Worm (Caenorhabditis elegans): ENCODE measurements around the gene F13H10.6.

F13H10.6 gene

DNA sequence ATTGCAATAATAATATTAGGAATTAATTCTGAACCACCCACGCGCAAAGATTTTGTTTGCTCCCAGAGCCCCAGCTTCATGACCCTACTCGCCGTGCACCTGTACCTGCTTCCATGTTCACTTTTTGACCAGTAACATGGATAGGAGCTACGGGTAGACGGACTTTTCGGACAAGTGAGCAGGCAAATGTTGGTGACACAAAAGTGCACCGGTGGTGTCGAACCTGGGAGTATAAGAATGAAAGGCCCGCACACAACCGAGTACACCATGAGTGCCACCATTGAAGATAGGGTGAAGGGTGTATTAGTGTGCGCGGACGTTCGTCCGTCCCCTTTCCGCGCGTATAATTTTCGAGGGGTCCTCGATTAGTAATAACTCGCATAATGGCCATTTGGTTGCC lies 16.8 kb downstream of the F13H10.6 start (continued):
- TF ChIP-seq fkh-10 (GFP tag; optimal IDR thresholded peaks at IDR 0.05) (no peak), ztf-11 (tag; optimal IDR thresholded peaks at IDR 0.05) (no peak), lin-1 (GFP tag; IDR thresholded peaks at IDR 0.05) (peak; percentile 78), nhr-237 (tag; optimal IDR thresholded peaks at IDR 0.05) (no peak), daf-12 (tag; optimal IDR thresholded peaks at IDR 0.05) (no peak), dmd-8 (GFP tag; IDR thresholded peaks at IDR 0.05) (peak; percentile 86), skn-1 (tag; optimal IDR thresholded peaks at IDR 0.05) (no peak), tag-97 (GFP tag; IDR thresholded peaks at IDR 0.05) (no peak), Y48G9A.11 (GFP tag; IDR thresholded peaks at IDR 0.05) (peak; percentile 76), rbr-2 (tag; optimal IDR thresholded peaks at IDR 0.05) (peak; percentile 42), snpc-4 (tag; optimal IDR thresholded peaks at IDR 0.05) (no peak), hlh-30 (tag; optimal IDR thresholded peaks at IDR 0.05; ENCODE audit: insufficient read depth) (no peak), ama-1 (optimal IDR thresholded peaks at IDR 0.05) (no peak), nhr-25 (tag; optimal IDR thresholded peaks at IDR 0.05; ENCODE audit: borderline replicate concordance, insufficient read depth) (no peak), pha-4 (GFP tag; IDR thresholded peaks at IDR 0.05) (peak; percentile 77), pha-4 (tag; optimal IDR thresholded peaks at IDR 0.05) (no peak), ceh-62 (tag; optimal IDR thresholded peaks at IDR 0.05) (no peak), F37D6.2 (tag; optimal IDR thresholded peaks at IDR 0.05) (no peak), mep-1 (tag; optimal IDR thresholded peaks at IDR 0.05) (peak; percentile 27), hmg-1.1 (GFP tag; IDR thresholded peaks at IDR 0.05) (no peak), F10B5.3 (tag; optimal IDR thresholded peaks at IDR 0.05) (peak; percentile 35), T20F7.1 (GFP tag; optimal IDR thresholded peaks at IDR 0.05) (peak; percentile 31), fos-1 (tag; optimal IDR thresholded peaks at IDR 0.05) (no peak), nhr-11 (tag; optimal IDR thresholded peaks at IDR 0.05) (no peak), unc-62 (GFP tag; optimal IDR thresholded peaks at IDR 0.05 in 1 of 2) (peak in 1 of 2 experiments; percentile 24), unc-62 (tag; optimal IDR thresholded peaks at IDR 0.05) (no peak), dpl-1 (GFP tag; optimal IDR thresholded peaks at IDR 0.05) (no peak), zip-11 (GFP tag; IDR thresholded peaks at IDR 0.05) (no peak), egl-27 (tag; optimal IDR thresholded peaks at IDR 0.05) (no peak), cey-2 (tag; optimal IDR thresholded peaks at IDR 0.05; ENCODE audit: borderline replicate concordance, insufficient read depth) (no peak), arid-1 (GFP tag; conservative IDR thresholded peaks at IDR 0.05) (peak; percentile 74), nhr-28 (tag; optimal IDR thresholded peaks at IDR 0.05) (no peak), spr-3 (GFP tag; optimal IDR thresholded peaks at IDR 0.05) (peak; percentile 65), unc-130 (GFP tag; optimal IDR thresholded peaks at IDR 0.05) (peak; percentile 75), ZK546.5 (tag; optimal IDR thresholded peaks at IDR 0.05) (no peak), set-16 (GFP tag; IDR thresholded peaks at IDR 0.05) (peak; percentile 39; the same call in 1 of the 2 replicates), nhr-48 (tag; optimal IDR thresholded peaks at IDR 0.05) (peak; percentile 43), attf-4 (tag; optimal IDR thresholded peaks at IDR 0.05) (no peak), Y75B8A.6 (GFP tag; IDR thresholded peaks at IDR 0.05) (peak; percentile 75; the same call in 1 of the 2 replicates), F44E2.7 (GFP tag; IDR thresholded peaks at IDR 0.05) (0 out of 2 replicates have a peak, but pooled peaks have one; percentile 43), mxl-2 (GFP tag; conservative IDR thresholded peaks at IDR 0.05) (0 out of 2 replicates have a peak, but pooled peaks have one; percentile 23), hif-1 (tag; optimal IDR thresholded peaks at IDR 0.05) (peak in 1 of 2 experiments; percentile 54), ztf-7 (tag; optimal IDR thresholded peaks at IDR 0.05) (no peak), ctbp-1 (GFP tag; IDR thresholded peaks at IDR 0.05) (peak; percentile 88), mxl-3 (GFP tag; optimal IDR thresholded peaks at IDR 0.05) (peak; percentile 75), madf-5 (GFP tag; IDR thresholded peaks at IDR 0.05) (peak; percentile 28 to 76; a peak in 1 of 4 replicates), nhr-77 (tag; optimal IDR thresholded peaks at IDR 0.05) (no peak), zip-2 (tag; optimal IDR thresholded peaks at IDR 0.05) (no peak), nhr-41 (GFP tag; IDR thresholded peaks at IDR 0.05) (0 out of 2 replicates have a peak, but pooled peaks have one; percentile 55), ceh-28 (tag; optimal IDR thresholded peaks at IDR 0.05) (no peak), egl-43 (GFP tag; IDR thresholded peaks at IDR 0.05) (peak; percentile 93), lim-7 (GFP tag; IDR thresholded peaks at IDR 0.05) (peak; percentile 96), aha-1 (tag) (no peak)
